Worm (Caenorhabditis elegans) whole organism, early embryonic: ENCODE data around the gene F38E9.1.

Source experiments
- F13C5.2 ChIP-seq: sonication (generic microtip); optimal IDR thresholded peaks from 2 replicates; lab custom pipeline; 2017; ENCODE audit warnings: mild to moderate bottlenecking, missing genetic modification characterization, inconsistent platforms, missing compliant biosample characterization
- aly-1 ChIP-seq: sonication (generic microtip); optimal IDR thresholded peaks from 2 replicates; lab custom pipeline; 2016; ENCODE audit warnings: missing genetic modification characterization, missing compliant biosample characterization
- ama-1 ChIP-seq: fragments of 150-350 bp; optimal IDR thresholded peaks from 2 replicates; lab custom pipeline; 2014
- ets-7 ChIP-seq: sonication (generic microtip); optimal IDR thresholded peaks from 2 replicates; lab custom pipeline; 2016; ENCODE audit warnings: missing genotype, missing genetic modification characterization, missing compliant biosample characterization
- sea-1 ChIP-seq: fragments of 200-800 bp; sonication (Bioruptor generic); conservative IDR thresholded peaks from 2 replicates; pipeline ENCODE4 v1.3.6; 2022; ENCODE audit warnings: missing genetic modification characterization, missing compliant biosample characterization
- tbx-11 ChIP-seq: fragments of 200-800 bp; sonication (Bioruptor generic); IDR thresholded peaks from 2 replicates; pipeline ENCODE4 v1.3.6; 2022; ENCODE audit warnings: missing genetic modification characterization, missing compliant biosample characterization
- tbx-37 ChIP-seq: fragments of 200-800 bp; sonication (Bioruptor generic); conservative IDR thresholded peaks from 2 replicates; pipeline ENCODE4 v1.3.6; 2022; ENCODE audit warnings: missing genetic modification reagents, missing genetic modification characterization, missing compliant biosample characterization
- tra-4 ChIP-seq: sonication (generic microtip); optimal IDR thresholded peaks from 2 replicates; lab custom pipeline; 2017; ENCODE audit warnings: missing genetic modification characterization, missing compliant biosample characterization

DNA sequence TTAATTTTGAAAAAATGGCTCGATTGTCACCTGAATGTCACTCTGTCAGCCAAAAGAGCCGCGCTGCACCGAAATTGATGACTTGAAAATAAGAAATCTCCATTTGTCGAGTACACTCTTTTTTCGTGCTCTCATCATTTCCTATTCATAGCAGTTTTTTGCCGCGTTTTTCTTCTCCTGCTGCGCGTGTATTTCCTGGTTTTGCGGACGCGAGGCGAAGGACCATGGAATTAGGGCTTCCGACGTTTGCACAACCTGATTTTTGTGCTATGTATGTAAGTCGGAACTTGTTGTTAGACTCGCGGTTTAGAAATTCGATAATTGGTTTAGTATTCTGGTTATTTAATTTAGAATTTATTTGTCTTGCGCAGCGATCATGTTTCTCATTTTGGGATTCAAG, 9.4 kb downstream of the F38E9.1 start:
- TF ChIP-seq sea-1 (GFP tag; lab: Robert Waterston, UW) = no peak
- no peak for TF ChIP-seq tbx-11 (GFP tag; lab: Robert Waterston, UW)
- TF ChIP-seq ets-7 (tag; lab: Kevin White, UChicago) = no peak
- TF ChIP-seq ama-1 (lab: Kevin White, UChicago) = no peak
- no peak for TF ChIP-seq F13C5.2
- TF ChIP-seq tra-4 (tag; lab: Kevin White, UChicago) = no peak
- no peak for TF ChIP-seq aly-1
- TF ChIP-seq tbx-37 (GFP tag; lab: Robert Waterston, UW) = no peak
